Worm (Caenorhabditis elegans) whole organism, late embryonic: ENCODE results near the gene sto-3.

Experiments used
- F13H6.1 ChIP-seq: sonication (generic microtip); optimal IDR thresholded peaks from 2 replicates; lab custom pipeline; 2016; ENCODE audit warnings: missing genetic modification characterization, missing compliant biosample characterization
- K09A11.1 ChIP-seq: sonication (generic microtip); optimal IDR thresholded peaks from 2 replicates; lab custom pipeline; 2017; ENCODE audit warnings: antibody characterized with exemption, mild to moderate bottlenecking, missing genetic modification characterization, missing compliant biosample characterization; ENCODE audit not compliant: insufficient read depth
- T23F11.4 ChIP-seq: fragments of 200-800 bp; sonication (Bioruptor generic); optimal IDR thresholded peaks from 2 replicates; lab custom pipeline; 2018; ENCODE audit warnings: mild to moderate bottlenecking, missing genetic modification characterization, missing compliant biosample characterization
- Y22D7AL.16 ChIP-seq: sonication (generic microtip); optimal IDR thresholded peaks from 2 replicates; lab custom pipeline; 2016; ENCODE audit warnings: missing genetic modification characterization, missing compliant biosample characterization
- ahr-1 ChIP-seq: sonication (generic microtip); optimal IDR thresholded peaks from 2 replicates; lab custom pipeline; 2016; ENCODE audit warnings: missing genetic modification characterization, missing compliant biosample characterization
- ama-1 ChIP-seq: fragments of 150-350 bp; optimal IDR thresholded peaks from 2 replicates; lab custom pipeline; 2014
- ceh-14 ChIP-seq: sonication (generic microtip); optimal IDR thresholded peaks from 2 replicates; lab custom pipeline; 2016; ENCODE audit warnings: missing genotype, missing genetic modification characterization, missing compliant biosample characterization
- ceh-18 ChIP-seq: sonication (generic microtip); optimal IDR thresholded peaks from 2 replicates; lab custom pipeline; 2016; ENCODE audit warnings: missing genetic modification characterization, missing compliant biosample characterization
- ceh-2 ChIP-seq: sonication (generic microtip); optimal IDR thresholded peaks from 2 replicates; lab custom pipeline; 2016; ENCODE audit warnings: missing genotype, missing genetic modification characterization, missing compliant biosample characterization
- ceh-22 ChIP-seq: sonication (generic microtip); optimal IDR thresholded peaks from 2 replicates; lab custom pipeline; 2017; ENCODE audit warnings: missing biosample characterization, missing genetic modification characterization
- ceh-30 ChIP-seq: fragments of 150-350 bp; optimal IDR thresholded peaks from 2 replicates; lab custom pipeline; 2014; ENCODE audit warnings: missing biosample characterization, missing genetic modification characterization
- ceh-34 ChIP-seq: sonication (generic microtip); optimal IDR thresholded peaks from 2 replicates; lab custom pipeline; 2016; ENCODE audit warnings: mild to moderate bottlenecking, missing genetic modification characterization, missing compliant biosample characterization
- ceh-48 ChIP-seq: sonication (generic microtip); optimal IDR thresholded peaks from 2 replicates; lab custom pipeline; 2016; ENCODE audit warnings: missing genetic modification characterization, inconsistent platforms, missing compliant biosample characterization
- che-1 ChIP-seq: sonication (generic microtip); optimal IDR thresholded peaks from 2 replicates; lab custom pipeline; 2016; ENCODE audit warnings: mild to moderate bottlenecking, missing genetic modification characterization, missing compliant biosample characterization
- dve-1 ChIP-seq: sonication (generic microtip); optimal IDR thresholded peaks from 2 replicates; lab custom pipeline; 2017; ENCODE audit warnings: antibody characterized with exemption, mild to moderate bottlenecking, missing genetic modification characterization, missing compliant biosample characterization
- elt-4 ChIP-seq: sonication (generic microtip); optimal IDR thresholded peaks from 2 replicates; lab custom pipeline; 2016; ENCODE audit warnings: missing genetic modification characterization, missing compliant biosample characterization
- fax-1 ChIP-seq: sonication (generic microtip); optimal IDR thresholded peaks from 2 replicates; lab custom pipeline; 2016; ENCODE audit warnings: missing genotype, missing genetic modification characterization, missing compliant biosample characterization
- fkh-10 ChIP-seq: fragments of 150-350 bp; optimal IDR thresholded peaks from 2 replicates; lab custom pipeline; 2014; ENCODE audit warnings: missing biosample characterization, missing genetic modification reagents, missing genetic modification characterization
- gmeb-2 ChIP-seq: sonication (generic microtip); optimal IDR thresholded peaks from 2 replicates; lab custom pipeline; 2016; ENCODE audit warnings: missing genetic modification characterization, inconsistent platforms, missing compliant biosample characterization
- hlh-30 ChIP-seq: sonication (generic microtip); optimal IDR thresholded peaks from 2 replicates; lab custom pipeline; 2017; ENCODE audit warnings: antibody characterized with exemption, missing genetic modification characterization, missing compliant biosample characterization; ENCODE audit not compliant: insufficient read depth
- hlh-6 ChIP-seq: sonication (generic microtip); optimal IDR thresholded peaks from 2 replicates; lab custom pipeline; 2016; ENCODE audit warnings: missing genotype, missing genetic modification characterization, missing compliant biosample characterization
- lin-11 ChIP-seq: fragments of 200-800 bp; sonication (Bioruptor generic); optimal IDR thresholded peaks from 2 replicates; lab custom pipeline; 2018; ENCODE audit warnings: mild to moderate bottlenecking, missing genetic modification characterization, missing compliant biosample characterization
- nhr-11 ChIP-seq: fragments of 150-350 bp; optimal IDR thresholded peaks from 2 replicates; lab custom pipeline; 2014; ENCODE audit warnings: missing biosample characterization, missing genetic modification characterization
- odd-2 ChIP-seq: sonication (generic microtip); optimal IDR thresholded peaks from 2 replicates; lab custom pipeline; 2017; ENCODE audit warnings: antibody characterized with exemption, mild to moderate bottlenecking, missing genetic modification characterization, missing compliant biosample characterization
- pag-3 ChIP-seq: sonication (generic microtip); optimal IDR thresholded peaks from 2 replicates; lab custom pipeline; 2016; ENCODE audit warnings: missing compliant biosample characterization, missing genetic modification characterization, borderline replicate concordance
- pat-9 ChIP-seq: fragments of 200-800 bp; sonication (Bioruptor generic); optimal IDR thresholded peaks from 2 replicates; lab custom pipeline; 2018; ENCODE audit warnings: mild to moderate bottlenecking, missing genetic modification characterization, moderate library complexity, missing compliant biosample characterization
- pax-1 ChIP-seq: fragments of 150-350 bp; optimal IDR thresholded peaks from 2 replicates; lab custom pipeline; 2014; ENCODE audit warnings: missing biosample characterization, missing genetic modification characterization
- pha-2 ChIP-seq: sonication (generic microtip); optimal IDR thresholded peaks from 2 replicates; lab custom pipeline; 2017; ENCODE audit warnings: mild to moderate bottlenecking, missing genetic modification characterization, missing compliant biosample characterization
- pha-4 ChIP-seq: fragments of 150-350 bp; optimal IDR thresholded peaks from 2 replicates; lab custom pipeline; 2018; ENCODE audit warnings: missing biosample characterization, missing genetic modification reagents, missing genetic modification characterization
- pqm-1 ChIP-seq: sonication (generic microtip); optimal IDR thresholded peaks from 2 replicates; lab custom pipeline; 2016; ENCODE audit warnings: missing genetic modification characterization, missing compliant biosample characterization
- sox-4 ChIP-seq: sonication (generic microtip); optimal IDR thresholded peaks from 2 replicates; lab custom pipeline; 2017; ENCODE audit warnings: mild to moderate bottlenecking, missing genetic modification characterization, inconsistent platforms, missing compliant biosample characterization
- tbx-2 ChIP-seq: sonication (generic microtip); optimal IDR thresholded peaks from 2 replicates; lab custom pipeline; 2016; ENCODE audit warnings: missing genetic modification characterization, missing compliant biosample characterization
- ttx-3 ChIP-seq: sonication (generic microtip); optimal IDR thresholded peaks from 2 replicates; lab custom pipeline; 2016; ENCODE audit warnings: missing genetic modification reagents, missing genetic modification characterization, missing compliant biosample characterization
- unc-3 ChIP-seq, 2 experiments: fragments of 200-800 bp in 1 of 2; sonication (Bioruptor generic) in 1 of 2; sonication (generic microtip) in 1 of 2; conservative IDR thresholded peaks in 1 of 2; optimal IDR thresholded peaks in 1 of 2; 2 replicates each; pipeline versions ENCODE4 v1.3.6 to Lab custom; 2016 to 2022; ENCODE audit warnings: missing compliant biosample characterization in 2 of 2, missing genetic modification characterization in 2 of 2, missing genetic modification reagents in 1 of 2
- unc-42 ChIP-seq: sonication (generic microtip); optimal IDR thresholded peaks from 2 replicates; lab custom pipeline; 2016; ENCODE audit warnings: missing genotype, missing genetic modification characterization, missing compliant biosample characterization
- zip-5 ChIP-seq: sonication (generic microtip); optimal IDR thresholded peaks from 2 replicates; lab custom pipeline; 2016; ENCODE audit warnings: missing genetic modification characterization, missing compliant biosample characterization

sto-3 gene

ce11 chrX:11605766-11606490 is 16.0 kb downstream of the sto-3 start (continued):
- peak; percentile 1 for TF ChIP-seq hlh-30 (tag; lab: Kevin White, UChicago)
- peak; percentile 89 for TF ChIP-seq lin-11 (tag; lab: Kevin White, UChicago)
- TF ChIP-seq elt-4, result no peak
- peak; percentile 99 for TF ChIP-seq T23F11.4 (GFP tag; lab: Kevin White, UChicago)
- no peak for TF ChIP-seq pha-4
- peak; percentile 100 for TF ChIP-seq ceh-34 (tag; lab: Kevin White, UChicago)
- TF ChIP-seq hlh-6, result peak; percentile 62
- TF ChIP-seq sox-4 (tag; lab: Kevin White, UChicago), result peak; percentile 92
- TF ChIP-seq ceh-48 (tag; lab: Kevin White, UChicago), result peak; percentile 78
- TF ChIP-seq pax-1 (tag; lab: Kevin White, UChicago), result peak; percentile 94
- TF ChIP-seq F13H6.1, result peak; percentile 98
- peak; percentile 93 for TF ChIP-seq pag-3 (tag; lab: Kevin White, UChicago)
- peak; percentile 88 for TF ChIP-seq che-1 (tag; lab: Kevin White, UChicago)
- peak; percentile 82 for TF ChIP-seq ahr-1 (tag; lab: Kevin White, UChicago)
- TF ChIP-seq K09A11.1 (tag; lab: Kevin White, UChicago), result peak; percentile 96
- TF ChIP-seq ceh-30 (tag; lab: Kevin White, UChicago), result peak; percentile 43
- peak; percentile 97 for TF ChIP-seq Y22D7AL.16 (tag; lab: Kevin White, UChicago)
- peak; percentile 93 for TF ChIP-seq ttx-3 (tag; lab: Kevin White, UChicago)
- peak; percentile 98 for TF ChIP-seq pat-9 (tag; lab: Kevin White, UChicago)
- peak; percentile 94 for TF ChIP-seq pqm-1 (tag; lab: Kevin White, UChicago)
- peak; percentile 95 for TF ChIP-seq fkh-10 (GFP tag; lab: Kevin White, UChicago)
- peak; percentile 99 for TF ChIP-seq nhr-11 (tag; lab: Kevin White, UChicago)
- peak; percentile 100 for TF ChIP-seq ceh-18 (tag; lab: Kevin White, UChicago)
- peak; percentile 97 for TF ChIP-seq pha-2 (tag; lab: Kevin White, UChicago)
- TF ChIP-seq odd-2 (tag; lab: Kevin White, UChicago), result peak; percentile 89
- TF ChIP-seq fax-1, result peak; percentile 71
- TF ChIP-seq ceh-22 (tag; lab: Kevin White, UChicago), result peak; percentile 87
- peak; percentile 58 for TF ChIP-seq zip-5 (tag; lab: Kevin White, UChicago)
- TF ChIP-seq tbx-2 (tag; lab: Kevin White, UChicago), result peak; percentile 99

- TF ChIP-seq ceh-2 (tag; lab: Kevin White, UChicago) (no peak), ama-1 (lab: Kevin White, UChicago) (peak; percentile 5), unc-3 (GFP tag; conservative IDR thresholded peaks at IDR 0.05; lab: Robert Waterston, UW) (no peak), unc-3 (tag; optimal IDR thresholded peaks at IDR 0.05; lab: Kevin White, UChicago) (no peak), tbx-2 (tag; lab: Kevin White, UChicago) (no peak), ceh-14 (tag; lab: Kevin White, UChicago) (no peak)
Observed at ce11 chrX:11605214-11605765, 16.6 kb downstream of the sto-3 start, which contains the start of gene ftt-2. TSS of gene ftt-2 (minus strand) at chrX:11605419.

DNA sequence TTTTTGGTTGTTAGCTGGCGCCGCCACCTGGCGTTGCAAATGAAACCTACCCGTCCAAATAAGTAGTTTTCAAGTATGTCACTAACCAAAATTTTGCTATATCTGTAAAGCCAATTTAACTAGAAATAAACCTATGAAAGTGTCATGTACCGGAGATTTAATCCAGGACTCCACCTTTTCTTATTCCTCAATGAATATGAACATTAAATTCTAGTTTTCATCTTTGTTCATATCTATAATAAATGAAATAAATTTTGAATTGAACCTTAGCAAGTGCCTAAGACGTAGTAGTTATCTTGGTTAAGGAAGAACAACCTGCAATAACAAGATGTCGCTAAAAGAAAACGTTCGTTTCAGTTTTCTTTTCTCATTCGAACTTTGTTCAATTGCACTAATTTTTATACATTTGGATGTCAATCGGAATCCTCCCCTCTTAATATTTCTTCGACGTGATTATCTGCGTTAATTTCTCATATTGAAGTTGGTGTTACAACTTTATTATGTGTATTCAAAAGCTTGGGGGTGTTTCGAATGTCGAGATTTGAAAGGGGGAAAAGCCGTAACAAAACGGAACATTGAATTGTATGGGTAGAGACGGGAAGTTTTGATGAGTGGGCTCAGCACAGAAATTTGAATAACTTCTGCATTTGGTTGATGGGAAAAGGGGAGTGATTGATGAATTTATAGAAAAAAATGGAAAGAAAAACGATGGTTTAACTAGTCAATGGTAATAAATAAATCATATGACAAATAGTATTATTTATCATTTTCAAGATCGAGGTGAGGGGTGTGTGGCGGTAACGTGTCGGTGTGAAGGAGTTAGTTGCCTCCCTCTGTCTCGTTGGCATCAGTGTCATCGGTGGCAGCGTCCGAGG is 18.4 kb downstream of the sto-3 start:
- no peak for TF ChIP-seq dve-1 (tag; lab: Kevin White, UChicago)
- TF ChIP-seq unc-42, result no peak
- TF ChIP-seq gmeb-2 (tag; lab: Kevin White, UChicago), result no peak
- TF ChIP-seq T23F11.4 (GFP tag; lab: Kevin White, UChicago), result peak; percentile 28
- TF ChIP-seq ceh-18 (tag; lab: Kevin White, UChicago), result no peak
- TF ChIP-seq ama-1 (lab: Kevin White, UChicago), result peak; percentile 42
